Worm (Caenorhabditis elegans) whole organism, L3 larva: ENCODE results near the gene F49F1.15.
"Not testable (repeated sequence)": the region's sequence is repeated elsewhere in the genome, so short reads cannot be mapped to it uniquely, and the experiment has no call there.

Experiments used
- ama-1 ChIP-seq: fragments of 150-350 bp; optimal IDR thresholded peaks from 2 replicates; lab custom pipeline; 2018
- egl-27 ChIP-seq: sonication (generic microtip); optimal IDR thresholded peaks from 4 replicates; lab custom pipeline; 2017; ENCODE audit warnings: missing biosample characterization, missing genetic modification reagents, missing genetic modification characterization
- nhr-237 ChIP-seq: fragments of 150-350 bp; optimal IDR thresholded peaks from 2 replicates; lab custom pipeline; 2014; ENCODE audit warnings: missing biosample characterization, missing genetic modification characterization
- nhr-67 ChIP-seq: fragments of 150-350 bp; optimal IDR thresholded peaks from 2 replicates; lab custom pipeline; 2014; ENCODE audit warnings: missing biosample characterization, missing genetic modification characterization
- unc-39 ChIP-seq: sonication (generic microtip); optimal IDR thresholded peaks from 4 replicates; lab custom pipeline; 2017; ENCODE audit warnings: missing biosample characterization, missing genetic modification characterization
- ztf-11 ChIP-seq: fragments of 150-350 bp; optimal IDR thresholded peaks from 2 replicates; lab custom pipeline; 2014; ENCODE audit warnings: missing biosample characterization, missing genetic modification characterization

- TF ChIP-seq ztf-11 (tag; lab: Kevin White, UChicago); unc-39; nhr-237 (tag; lab: Kevin White, UChicago); nhr-67; egl-27 (tag; lab: Kevin White, UChicago); ama-1 (lab: Kevin White, UChicago): not testable (repeated sequence)
Measured at ce11 chrIV:4125657-4126056, 11.2 kb upstream of the F49F1.15 start, which contains the start of gene F49F1.7.
